Fruit fly (Drosophila melanogaster) whole organism, embryonic: ENCODE measurements around the gene Vps52.

Experiments
- Atf3 ChIP-seq: fragments of 200-800 bp; sonication (Bioruptor generic); optimal IDR thresholded peaks from 3 replicates; lab custom pipeline; 2016; ENCODE audit warnings: missing biosample characterization, missing genetic modification characterization
- Awh ChIP-seq: fragments of 200-800 bp; sonication (Bioruptor generic); IDR thresholded peaks from 2 replicates; pipeline ENCODE4, ENCODE4 v1.3.6; 2022; ENCODE audit warnings: missing biosample characterization, missing genetic modification characterization
- BEAF-32 ChIP-seq: fragments of 200-800 bp; sonication (Bioruptor generic); optimal IDR thresholded peaks from 3 replicates; lab custom pipeline; 2017; ENCODE audit warnings: missing biosample characterization, missing genetic modification characterization, mild to moderate bottlenecking, moderate library complexity, missing genetic modification reagents
- Bteb2 ChIP-seq: fragments of 200-800 bp; sonication (Bioruptor generic); optimal IDR thresholded peaks from 2 replicates; lab custom pipeline; 2016; ENCODE audit warnings: missing biosample characterization, missing genetic modification characterization
- CG10654 ChIP-seq: fragments of 200-800 bp; sonication (Bioruptor generic); optimal IDR thresholded peaks from 2 replicates; lab custom pipeline; 2016; ENCODE audit warnings: missing biosample characterization, missing genetic modification characterization
- CG11247 ChIP-seq: fragments of 200-800 bp; sonication (Bioruptor generic); IDR thresholded peaks from 2 replicates; pipeline ENCODE4 v1.3.6; 2022; ENCODE audit warnings: missing biosample characterization, missing genetic modification characterization
- CG12155 ChIP-seq: fragments of 200-800 bp; sonication (Bioruptor generic); optimal IDR thresholded peaks from 3 replicates; lab custom pipeline; 2016; ENCODE audit warnings: missing biosample characterization, missing genetic modification characterization
- CG12659 ChIP-seq: fragments of 200-800 bp; sonication (Bioruptor generic); optimal IDR thresholded peaks from 3 replicates; lab custom pipeline; 2017; ENCODE audit warnings: mild to moderate bottlenecking, missing biosample characterization, missing genetic modification reagents, missing genetic modification characterization
- CG13287 ChIP-seq: fragments of 200-800 bp; sonication (Bioruptor generic); IDR thresholded peaks from 2 replicates; pipeline ENCODE4 v1.3.6; 2022; ENCODE audit warnings: missing biosample characterization, missing genetic modification characterization; ENCODE audit not compliant: partially characterized antibody
- CG18619 ChIP-seq: fragments of 200-800 bp; sonication (Bioruptor generic); optimal IDR thresholded peaks from 3 replicates; lab custom pipeline; 2017; ENCODE audit warnings: missing biosample characterization, mild to moderate bottlenecking, missing genetic modification characterization
- CG2199 ChIP-seq: fragments of 200-800 bp; sonication (Bioruptor generic); IDR thresholded peaks from 3 replicates; pipeline ENCODE4 v1.3.6; 2022; ENCODE audit warnings: missing biosample characterization, missing genetic modification characterization
- CG31224 ChIP-seq: fragments of 200-800 bp; sonication (Bioruptor generic); IDR thresholded peaks from 2 replicates; pipeline ENCODE4 v1.3.6; 2022; ENCODE audit warnings: missing biosample characterization, missing genetic modification characterization
- CG31365 ChIP-seq: fragments of 200-800 bp; sonication (Bioruptor generic); optimal IDR thresholded peaks from 2 replicates; lab custom pipeline; 2018; ENCODE audit warnings: missing biosample characterization, mild to moderate bottlenecking, missing genetic modification characterization
- CG31388 ChIP-seq: fragments of 200-800 bp; sonication (Bioruptor generic); optimal IDR thresholded peaks from 2 replicates; lab custom pipeline; 2016; ENCODE audit warnings: missing biosample characterization, missing genetic modification characterization
- CG31441 ChIP-seq: fragments of 200-800 bp; sonication (Bioruptor generic); IDR thresholded peaks from 2 replicates; pipeline ENCODE4 v1.3.6; 2022; ENCODE audit warnings: missing biosample characterization, missing genetic modification characterization
- CG33213 ChIP-seq: fragments of 200-800 bp; sonication (Bioruptor generic); optimal IDR thresholded peaks from 3 replicates; lab custom pipeline; 2016; ENCODE audit warnings: missing biosample characterization, missing genetic modification characterization
- CG43689 ChIP-seq: fragments of 200-800 bp; sonication (Bioruptor generic); IDR thresholded peaks from 2 replicates; pipeline ENCODE4 v1.3.6; 2022; ENCODE audit warnings: missing biosample characterization, missing genetic modification characterization
- CG6175 ChIP-seq: fragments of 200-800 bp; sonication (Bioruptor generic); IDR thresholded peaks from 3 replicates; pipeline ENCODE4 v1.3.6; 2022; ENCODE audit warnings: missing biosample characterization, missing genetic modification characterization
- CG6254 ChIP-seq: fragments of 200-800 bp; sonication (Bioruptor generic); optimal IDR thresholded peaks from 3 replicates; lab custom pipeline; 2017; ENCODE audit warnings: mild to moderate bottlenecking, missing biosample characterization, missing genetic modification reagents, missing genetic modification characterization
- CG6272 ChIP-seq: fragments of 200-800 bp; sonication (Bioruptor generic); IDR thresholded peaks from 2 replicates; pipeline ENCODE4 v1.3.6; 2022; ENCODE audit warnings: missing biosample characterization, missing genetic modification characterization
- CG7928 ChIP-seq: fragments of 200-800 bp; sonication (Bioruptor generic); optimal IDR thresholded peaks from 2 replicates; lab custom pipeline; 2017; ENCODE audit warnings: missing biosample characterization, mild to moderate bottlenecking, missing genetic modification characterization
- CG8281 ChIP-seq: fragments of 200-800 bp; sonication (Bioruptor generic); optimal IDR thresholded peaks from 2 replicates; lab custom pipeline; 2018; ENCODE audit warnings: missing biosample characterization, mild to moderate bottlenecking, missing genetic modification characterization, moderate library complexity
- CG9215 ChIP-seq: fragments of 200-800 bp; sonication (Bioruptor generic); IDR thresholded peaks from 2 replicates; pipeline ENCODE4 v1.3.6; 2022; ENCODE audit warnings: missing biosample characterization, missing genetic modification characterization
- CG9797 ChIP-seq: fragments of 200-800 bp; sonication (Bioruptor generic); optimal IDR thresholded peaks from 3 replicates; lab custom pipeline; 2018; ENCODE audit warnings: missing biosample characterization, mild to moderate bottlenecking, missing genetic modification characterization
- D19B ChIP-seq: fragments of 200-800 bp; sonication (Bioruptor generic); optimal IDR thresholded peaks from 2 replicates; lab custom pipeline; 2017; ENCODE audit warnings: missing biosample characterization, mild to moderate bottlenecking, missing genetic modification characterization
- Drgx ChIP-seq: fragments of 200-800 bp; sonication (Bioruptor generic); IDR thresholded peaks from 2 replicates; pipeline ENCODE4 v1.3.6; 2022; ENCODE audit warnings: missing biosample characterization, missing genetic modification characterization
- HLH3B ChIP-seq: fragments of 200-800 bp; sonication (Bioruptor generic); IDR thresholded peaks from 2 replicates; pipeline ENCODE4 v1.3.6; 2022; ENCODE audit warnings: missing biosample characterization, missing genetic modification characterization
- HLHmδ ChIP-seq: fragments of 200-800 bp; sonication (Bioruptor generic); optimal IDR thresholded peaks from 2 replicates; lab custom pipeline; 2018; ENCODE audit warnings: missing biosample characterization, mild to moderate bottlenecking, missing genetic modification characterization, moderate library complexity
- Hr39 ChIP-seq: fragments of >200 bp; optimal IDR thresholded peaks from 2 replicates; lab custom pipeline; 2017
- Nf-YC ChIP-seq: fragments of 200-800 bp; optimal IDR thresholded peaks from 3 replicates; lab custom pipeline; 2019; ENCODE audit warnings: missing biosample characterization, mild to moderate bottlenecking, missing genetic modification characterization, moderate library complexity
- NfI ChIP-seq: fragments of 200-800 bp; sonication (Bioruptor generic); optimal IDR thresholded peaks from 3 replicates; lab custom pipeline; 2018; ENCODE audit warnings: missing biosample characterization, mild to moderate bottlenecking, missing genetic modification characterization, moderate library complexity
- PHDP ChIP-seq: fragments of 200-800 bp; sonication (Bioruptor generic); optimal IDR thresholded peaks from 3 replicates; lab custom pipeline; 2018; ENCODE audit warnings: missing biosample characterization, mild to moderate bottlenecking, missing genetic modification characterization, moderate library complexity
- Rx ChIP-seq: fragments of 200-800 bp; sonication (Bioruptor generic); IDR thresholded peaks from 2 replicates; pipeline ENCODE4 v1.3.6; 2022; ENCODE audit warnings: missing biosample characterization, missing genetic modification characterization
- bcd ChIP-seq: fragments of 200-800 bp; sonication (Bioruptor generic); optimal IDR thresholded peaks from 2 replicates; lab custom pipeline; 2017; ENCODE audit warnings: missing biosample characterization, mild to moderate bottlenecking, missing genetic modification characterization
- dysf ChIP-seq: fragments of 200-800 bp; sonication (Bioruptor generic); IDR thresholded peaks from 3 replicates; pipeline ENCODE4 v1.3.6; 2022; ENCODE audit warnings: missing biosample characterization, missing genetic modification characterization
- eve ChIP-seq, 2 experiments: fragments of >200 bp; optimal IDR thresholded peaks; 2 replicates each; lab custom pipeline; 2017; ENCODE audit warnings: missing biosample characterization in 2 of 2, missing genetic modification characterization in 2 of 2
- inv ChIP-seq: fragments of 200-800 bp; sonication (Bioruptor generic); IDR thresholded peaks from 2 replicates; pipeline ENCODE4 v1.3.6; 2022; ENCODE audit warnings: missing biosample characterization, missing genetic modification characterization; ENCODE audit not compliant: partially characterized antibody
- kay ChIP-seq: fragments of 200-800 bp; sonication (Bioruptor generic); optimal IDR thresholded peaks from 2 replicates; lab custom pipeline; 2016; ENCODE audit warnings: missing biosample characterization, missing genetic modification characterization
- nerfin-1 ChIP-seq: fragments of 200-800 bp; sonication (Bioruptor generic); optimal IDR thresholded peaks from 3 replicates; lab custom pipeline; 2019; ENCODE audit warnings: missing biosample characterization, mild to moderate bottlenecking, missing genetic modification characterization, moderate library complexity
- nom ChIP-seq: fragments of 200-800 bp; sonication (Bioruptor generic); optimal IDR thresholded peaks from 2 replicates; lab custom pipeline; 2017; ENCODE audit warnings: missing biosample characterization, missing genetic modification characterization, mild to moderate bottlenecking, moderate library complexity, missing genetic modification reagents
- phol ChIP-seq: fragments of 200-800 bp; sonication (Bioruptor generic); optimal IDR thresholded peaks from 3 replicates; lab custom pipeline; 2018; ENCODE audit warnings: missing biosample characterization, mild to moderate bottlenecking, missing genetic modification characterization, moderate library complexity
- sc ChIP-seq, 3 experiments: fragments of >200 bp in 2 of 3; fragments of 200-800 bp in 1 of 3; sonication (Bioruptor generic) in 1 of 3; optimal IDR thresholded peaks; 2 replicates in 2 of 3; 3 replicates in 1 of 3; lab custom pipeline; 2017; ENCODE audit warnings: mild to moderate bottlenecking in 1 of 3, missing biosample characterization in 1 of 3, missing genetic modification characterization in 1 of 3, missing genetic modification reagents in 1 of 3
- scrt ChIP-seq: fragments of 200-800 bp; sonication (Bioruptor generic); optimal IDR thresholded peaks from 2 replicates; lab custom pipeline; 2018; ENCODE audit warnings: missing biosample characterization, mild to moderate bottlenecking, missing genetic modification characterization, moderate library complexity
- shn ChIP-seq: fragments of 200-800 bp; sonication (Bioruptor generic); optimal IDR thresholded peaks from 3 replicates; lab custom pipeline; 2016; ENCODE audit warnings: missing biosample characterization, missing genetic modification characterization
- sima ChIP-seq: fragments of 200-800 bp; sonication (Bioruptor generic); optimal IDR thresholded peaks from 2 replicates; lab custom pipeline; 2016; ENCODE audit warnings: missing biosample characterization, missing genetic modification characterization
- unpg ChIP-seq: fragments of 200-800 bp; sonication (Bioruptor generic); optimal IDR thresholded peaks from 3 replicates; lab custom pipeline; 2018; ENCODE audit warnings: missing biosample characterization, mild to moderate bottlenecking, missing genetic modification characterization, moderate library complexity
- vfl ChIP-seq: fragments of 200-800 bp; sonication (Bioruptor generic); optimal IDR thresholded peaks from 2 replicates; lab custom pipeline; 2016; ENCODE audit warnings: missing biosample characterization, missing genetic modification characterization
- vnd ChIP-seq: fragments of 200-800 bp; sonication (Bioruptor generic); IDR thresholded peaks from 3 replicates; pipeline ENCODE4 v1.3.6; 2022; ENCODE audit warnings: missing biosample characterization, missing genetic modification characterization; ENCODE audit not compliant: partially characterized antibody
- wor ChIP-seq: fragments of 200-800 bp; sonication (Bioruptor generic); IDR thresholded peaks from 2 replicates; pipeline ENCODE4 v1.3.6; 2022; ENCODE audit warnings: missing biosample characterization, missing genetic modification characterization
- yki ChIP-seq: fragments of >200 bp; optimal IDR thresholded peaks from 3 replicates; lab custom pipeline; 2018

Gene Vps52

DNA sequence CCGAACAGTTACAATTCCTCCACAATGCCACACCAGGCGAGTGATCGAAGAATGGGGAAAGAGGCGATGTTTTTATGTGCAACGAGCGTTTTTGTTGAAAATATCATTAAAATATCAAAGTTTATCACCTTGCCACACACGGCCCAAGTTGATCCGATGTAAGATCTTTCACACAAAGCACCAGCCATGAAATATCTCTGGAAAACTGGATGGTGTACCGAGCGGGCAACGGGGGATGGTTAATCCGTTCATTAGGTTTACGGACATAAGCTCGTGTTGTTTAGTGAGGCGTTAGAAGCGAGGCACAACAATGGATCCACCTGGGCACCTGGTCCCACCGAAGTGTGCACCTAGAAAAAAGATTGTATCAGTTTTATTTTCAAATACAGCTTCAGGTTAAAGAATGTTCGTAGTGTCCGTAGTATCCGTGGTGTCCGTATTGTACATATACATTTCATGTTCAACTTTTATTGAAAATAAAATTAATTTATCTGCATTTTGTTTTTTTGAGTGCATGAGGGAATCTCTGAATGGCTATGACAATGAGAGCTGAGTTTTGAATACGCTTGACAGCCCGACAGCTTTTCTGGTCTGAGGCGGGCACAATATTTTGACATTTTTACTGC is 27.1 kb downstream of the Vps52 start (continued):
- no peak for TF ChIP-seq CG10654 (GFP tag; lab: Kevin White, UChicago)
- no peak for TF ChIP-seq yki (lab: Kevin White, UChicago)
- TF ChIP-seq CG33213 (GFP tag; lab: Kevin White, UChicago): peak; percentile 26
- TF ChIP-seq Drgx (GFP tag; lab: Robert Waterston, UW): no peak
- TF ChIP-seq CG43689 (GFP tag; lab: Robert Waterston, UW): no peak
- TF ChIP-seq wor (GFP tag; lab: Robert Waterston, UW): peak; percentile 38; the same call in 1 of the 2 replicates
- no peak for TF ChIP-seq D19B (GFP tag; lab: Kevin White, UChicago)
- no peak for TF ChIP-seq Atf3 (GFP tag; lab: Kevin White, UChicago)
- TF ChIP-seq sc (optimal IDR thresholded peaks at IDR 0.05; lab: Kevin White, UChicago): no peak
- TF ChIP-seq sc (GFP tag; optimal IDR thresholded peaks at IDR 0.05; lab: Kevin White, UChicago): peak; percentile 46
- TF ChIP-seq CG12155 (GFP tag; lab: Kevin White, UChicago): peak; percentile 4
- peak; percentile 35 for TF ChIP-seq bcd (GFP tag; lab: Kevin White, UChicago)
- peak; percentile 35 for TF ChIP-seq sima (GFP tag; lab: Kevin White, UChicago)
- TF ChIP-seq CG9215 (GFP tag; lab: Robert Waterston, UW): peak; percentile 18; the same call in 1 of the 2 replicates
- no peak for TF ChIP-seq BEAF-32 (GFP tag; lab: Kevin White, UChicago)
- TF ChIP-seq HLHmδ (GFP tag; lab: Kevin White, UChicago): no peak
- TF ChIP-seq Bteb2 (GFP tag; lab: Kevin White, UChicago): no peak
- peak; percentile 74 for TF ChIP-seq CG31441 (GFP tag; lab: Robert Waterston, UW)
- peak; percentile 15 for TF ChIP-seq CG18619 (GFP tag; lab: Kevin White, UChicago)
- no peak for TF ChIP-seq Nf-YC (tag; lab: Kevin White, UChicago)
- TF ChIP-seq HLH3B (GFP tag; lab: Robert Waterston, UW): peak; percentile 40
- no peak for TF ChIP-seq kay (GFP tag; lab: Kevin White, UChicago)
- TF ChIP-seq vnd (GFP tag; lab: Robert Waterston, UW): no peak
- no peak for TF ChIP-seq Hr39
- TF ChIP-seq shn: peak; percentile 31
- peak; percentile 22; the same call in 1 of the 2 replicates for TF ChIP-seq CG31224 (GFP tag; lab: Robert Waterston, UW)
- no peak for TF ChIP-seq CG13287 (GFP tag; lab: Robert Waterston, UW)
- peak; percentile 35; the same call in 1 of the 2 replicates for TF ChIP-seq CG11247 (GFP tag; lab: Robert Waterston, UW)
- TF ChIP-seq CG8281 (tag; lab: Kevin White, UChicago): no peak
- no peak for TF ChIP-seq eve (GFP tag; optimal IDR thresholded peaks at IDR 0.05; lab: Kevin White, UChicago)
- TF ChIP-seq scrt (GFP tag; lab: Kevin White, UChicago): peak; percentile 17
- no peak for TF ChIP-seq CG6175
- TF ChIP-seq NfI (GFP tag; lab: Kevin White, UChicago): peak; percentile 53
- peak; percentile 64 for TF ChIP-seq PHDP (tag; lab: Kevin White, UChicago)
- TF ChIP-seq CG6272: peak; percentile 39; the same call in 1 of the 2 replicates
- TF ChIP-seq dysf: peak; percentile 64
- no peak for TF ChIP-seq CG9797 (GFP tag; lab: Kevin White, UChicago)
- TF ChIP-seq vfl (GFP tag; lab: Kevin White, UChicago): no peak
- peak; percentile 50 for TF ChIP-seq nerfin-1 (tag; lab: Kevin White, UChicago)
- peak; percentile 25 for TF ChIP-seq CG12659 (GFP tag; lab: Kevin White, UChicago)
- TF ChIP-seq CG2199 (GFP tag; lab: Robert Waterston, UW): no peak
- peak; percentile 56; the same call in 1 of the 2 replicates for TF ChIP-seq Awh (GFP tag; lab: Robert Waterston, UW)
- TF ChIP-seq Rx (GFP tag; lab: Robert Waterston, UW): peak; percentile 18; the same call in 1 of the 2 replicates
- TF ChIP-seq CG31388 (GFP tag; lab: Kevin White, UChicago): no peak
- no peak for TF ChIP-seq CG7928
- TF ChIP-seq CG6254 (GFP tag; lab: Kevin White, UChicago): peak; percentile 52
- peak; percentile 78 for TF ChIP-seq unpg (GFP tag; lab: Kevin White, UChicago)
- no peak for TF ChIP-seq nom
- no peak for TF ChIP-seq inv (GFP tag; lab: Robert Waterston, UW)
- TF ChIP-seq CG31365 (tag; lab: Kevin White, UChicago): no peak
- TF ChIP-seq phol (tag; lab: Kevin White, UChicago): peak; percentile 67
